Fruit fly (Drosophila melanogaster) whole organism, wandering third instar larva: Measurements from ENCODE around the gene MSAmiP.

Experiments used
- Abd-B ChIP-seq: fragments of >200 bp; optimal IDR thresholded peaks from 2 replicates; lab custom pipeline; 2017; ENCODE audit warnings: missing biosample characterization, missing genetic modification characterization
- Dfd ChIP-seq: fragments of >200 bp; optimal IDR thresholded peaks from 2 replicates; lab custom pipeline; 2017; ENCODE audit warnings: missing biosample characterization, missing genetic modification characterization
- Hr78 ChIP-seq: fragments of >200 bp; optimal IDR thresholded peaks from 2 replicates; lab custom pipeline; 2017; ENCODE audit warnings: missing biosample characterization, missing genetic modification characterization
- Jra ChIP-seq: sonication (Bioruptor generic); optimal IDR thresholded peaks from 2 replicates; lab custom pipeline; 2016; ENCODE audit warnings: missing biosample characterization, missing genetic modification characterization
- Mio ChIP-seq: sonication (Bioruptor generic); optimal IDR thresholded peaks from 2 replicates; lab custom pipeline; 2016; ENCODE audit warnings: missing biosample characterization, missing genetic modification characterization
- dmrt93B ChIP-seq: fragments of 200-800 bp; sonication (Bioruptor generic); optimal IDR thresholded peaks from 2 replicates; lab custom pipeline; 2018; ENCODE audit warnings: missing biosample characterization, mild to moderate bottlenecking, missing genetic modification characterization
- jim ChIP-seq: fragments of 175-275, 200-325 bp; sonication (Bioruptor generic); optimal IDR thresholded peaks from 2 replicates; lab custom pipeline; 2016; ENCODE audit warnings: missing biosample characterization, mild to moderate bottlenecking, missing genetic modification characterization
- lola ChIP-seq: fragments of >200 bp; optimal IDR thresholded peaks from 2 replicates; lab custom pipeline; 2017; ENCODE audit warnings: missing biosample characterization, missing genetic modification characterization
- pan ChIP-seq: fragments of >200 bp; optimal IDR thresholded peaks from 2 replicates; lab custom pipeline; 2017
- tai ChIP-seq: sonication (Bioruptor generic); optimal IDR thresholded peaks from 2 replicates; lab custom pipeline; 2016; ENCODE audit warnings: missing biosample characterization, missing genetic modification characterization

DNA sequence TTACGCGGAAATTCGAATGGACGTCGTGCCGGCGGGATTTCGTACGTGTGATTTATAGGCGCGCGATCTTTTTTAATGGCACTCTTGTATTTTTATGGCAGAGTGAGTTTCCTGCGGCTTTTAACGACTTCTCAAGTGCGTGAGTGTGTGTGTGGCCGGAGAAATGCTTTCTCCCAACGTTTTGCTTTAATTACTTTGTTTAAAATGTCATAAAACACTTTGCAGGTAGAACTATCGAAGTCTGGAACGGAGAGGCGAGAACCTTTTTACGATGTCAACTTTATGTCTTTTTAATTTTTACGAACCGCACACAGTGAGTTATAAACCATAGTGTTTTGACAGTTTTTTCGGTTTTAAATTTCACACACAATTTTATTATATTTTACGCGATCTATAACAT lies 66.9 kb downstream of the MSAmiP start:
- TF ChIP-seq Dfd (GFP tag; lab: Kevin White, UChicago) (no peak), Mio (no peak), tai (GFP tag; lab: Kevin White, UChicago) (no peak), Jra (GFP tag; lab: Kevin White, UChicago) (no peak), dmrt93B (GFP tag; lab: Kevin White, UChicago) (no peak), Hr78 (no peak), pan (lab: Kevin White, UChicago) (no peak), Abd-B (GFP tag; lab: Kevin White, UChicago) (no peak), jim (no peak), lola (GFP tag; lab: Kevin White, UChicago) (no peak)
